Worm (Caenorhabditis elegans) whole organism, young adult: ENCODE measurements around the gene hpo-36.

Experiments
- F57C9.4 ChIP-seq: sonication (generic microtip); optimal IDR thresholded peaks from 2 replicates; lab custom pipeline; 2017; ENCODE audit warnings: mild to moderate bottlenecking, missing genetic modification characterization, missing compliant biosample characterization
- T07F8.4 ChIP-seq: sonication (generic microtip); optimal IDR thresholded peaks from 2 replicates; lab custom pipeline; 2016; ENCODE audit warnings: mild to moderate bottlenecking, missing genetic modification characterization, moderate library complexity, missing compliant biosample characterization
- Y67H2A.10 ChIP-seq: fragments of 200-800 bp; sonication (Bioruptor generic); conservative IDR thresholded peaks from 2 replicates; pipeline ENCODE4 v1.3.6; 2022; ENCODE audit warnings: missing genetic modification reagents, missing genetic modification characterization, missing compliant biosample characterization
- cebp-2 ChIP-seq: fragments of 200-800 bp; sonication (Bioruptor generic); IDR thresholded peaks from 2 replicates; pipeline ENCODE4 v1.3.6; 2022; ENCODE audit warnings: missing genetic modification characterization, missing compliant biosample characterization
- efl-1 ChIP-seq: fragments of 150-350 bp; optimal IDR thresholded peaks from 2 replicates; lab custom pipeline; 2014; ENCODE audit warnings: missing biosample characterization, missing genetic modification reagents, missing genetic modification characterization
- gei-17 ChIP-seq: fragments of 200-800 bp; sonication (Bioruptor generic); optimal IDR thresholded peaks from 2 replicates; lab custom pipeline; 2018; ENCODE audit warnings: mild to moderate bottlenecking, missing genetic modification characterization, missing compliant biosample characterization
- lag-1 ChIP-seq: fragments of 200-800 bp; sonication (Bioruptor generic); IDR thresholded peaks from 2 replicates; pipeline ENCODE4 v1.3.6; 2022; ENCODE audit warnings: missing genetic modification reagents, missing genetic modification characterization, missing compliant biosample characterization
- let-526 ChIP-seq: fragments of 200-800 bp; sonication (Bioruptor generic); IDR thresholded peaks from 2 replicates; pipeline ENCODE4 v1.3.6; 2022; ENCODE audit warnings: missing genetic modification reagents, missing genetic modification characterization, missing compliant biosample characterization
- nhr-179 ChIP-seq: sonication (generic microtip); optimal IDR thresholded peaks from 2 replicates; lab custom pipeline; 2016; ENCODE audit warnings: mild to moderate bottlenecking, missing genetic modification characterization, missing compliant biosample characterization
- rec-8 ChIP-seq, 2 experiments: sonication (generic microtip); optimal IDR thresholded peaks; 2 replicates each; lab custom pipeline; 2016; ENCODE audit warnings: mild to moderate bottlenecking in 2 of 2, missing genetic modification characterization in 2 of 2, missing genetic modification reagents in 2 of 2, missing genotype in 2 of 2, missing biosample characterization in 1 of 2, missing compliant biosample characterization in 1 of 2, moderate library complexity in 1 of 2
- tlf-1 ChIP-seq: fragments of 200-800 bp; sonication (Bioruptor generic); optimal IDR thresholded peaks from 2 replicates; lab custom pipeline; 2018; ENCODE audit warnings: mild to moderate bottlenecking, missing genetic modification characterization, missing compliant biosample characterization

The hpo-36 gene

DNA sequence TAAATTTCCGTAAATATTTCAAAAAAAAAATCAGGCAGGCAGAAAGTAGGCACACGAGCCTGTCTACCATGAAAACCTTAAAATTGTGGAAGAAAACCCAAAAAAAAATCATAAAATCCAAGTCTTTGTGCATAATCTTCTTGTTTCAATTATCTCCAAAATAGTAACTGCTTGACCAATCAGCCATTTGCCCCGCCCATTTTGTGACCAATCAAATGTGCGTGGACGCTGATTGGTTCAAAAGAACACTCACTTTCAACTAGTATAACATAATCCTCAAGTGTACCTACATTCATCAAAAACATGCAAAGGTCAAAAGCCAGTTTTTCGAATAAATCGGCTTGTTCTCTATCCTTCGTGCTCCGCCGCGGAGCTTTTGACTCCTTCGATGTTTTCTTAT is 60.7 kb downstream of the hpo-36 start:
- TF ChIP-seq lag-1 (no peak), efl-1 (GFP tag; lab: Kevin White, UChicago) (no peak), rec-8 (tag; optimal IDR thresholded peaks at IDR 0.05; lab: Kevin White, UChicago) (no peak), tlf-1 (GFP tag; lab: Kevin White, UChicago) (no peak), nhr-179 (tag; lab: Kevin White, UChicago) (no peak), Y67H2A.10 (GFP tag; lab: Robert Waterston, UW) (no peak), cebp-2 (GFP tag; lab: Robert Waterston, UW) (no peak), gei-17 (GFP tag; lab: Kevin White, UChicago) (no peak), T07F8.4 (no peak), let-526 (GFP tag; lab: Robert Waterston, UW) (no peak), F57C9.4 (tag; lab: Kevin White, UChicago) (no peak)
